Fruit fly (Drosophila melanogaster) whole organism, prepupa: ENCODE results near the gene CG34129.

ENCODE experiments used
- Blimp-1 ChIP-seq: fragments of 200-800 bp; sonication (Bioruptor generic); optimal IDR thresholded peaks from 3 replicates; lab custom pipeline; 2017; ENCODE audit warnings: missing biosample characterization, missing genetic modification characterization, mild to moderate bottlenecking, moderate library complexity, missing genetic modification reagents
- CG10631 ChIP-seq: fragments of 200-800 bp; sonication (Bioruptor generic); optimal IDR thresholded peaks from 2 replicates; lab custom pipeline; 2016; ENCODE audit warnings: missing biosample characterization, missing genetic modification characterization
- CG11294 ChIP-seq: fragments of 200-800 bp; sonication (Bioruptor generic); IDR thresholded peaks from 2 replicates; pipeline ENCODE4 v1.3.6; 2022; ENCODE audit warnings: missing biosample characterization, missing genetic modification characterization
- CG11902 ChIP-seq: fragments of 200-800 bp; sonication (Bioruptor generic); optimal IDR thresholded peaks from 3 replicates; lab custom pipeline; 2016; ENCODE audit warnings: missing biosample characterization, missing genetic modification characterization
- CG15336 ChIP-seq: fragments of 200-800 bp; sonication (Bioruptor generic); IDR thresholded peaks from 2 replicates; pipeline ENCODE4 v1.3.6; 2022; ENCODE audit warnings: missing biosample characterization, missing genetic modification characterization
- CG1621 ChIP-seq: fragments of 200-800 bp; sonication (Bioruptor generic); optimal IDR thresholded peaks from 3 replicates; lab custom pipeline; 2018; ENCODE audit warnings: missing biosample characterization, mild to moderate bottlenecking, missing genetic modification characterization
- CG16779 ChIP-seq: fragments of 200-800 bp; sonication (Bioruptor generic); optimal IDR thresholded peaks from 3 replicates; lab custom pipeline; 2017; ENCODE audit warnings: missing biosample characterization, mild to moderate bottlenecking, missing genetic modification characterization
- CG3032 ChIP-seq: fragments of 200-800 bp; optimal IDR thresholded peaks from 2 replicates; lab custom pipeline; 2019; ENCODE audit warnings: missing biosample characterization, mild to moderate bottlenecking, missing genetic modification characterization, moderate library complexity
- CG31627 ChIP-seq: fragments of 200-800 bp; sonication (Bioruptor generic); optimal IDR thresholded peaks from 3 replicates; lab custom pipeline; 2016; ENCODE audit warnings: missing biosample characterization, missing genetic modification characterization
- CG32006 ChIP-seq: fragments of 200-800 bp; sonication (Bioruptor generic); optimal IDR thresholded peaks from 3 replicates; lab custom pipeline; 2017; ENCODE audit warnings: missing biosample characterization, mild to moderate bottlenecking, missing genetic modification characterization
- CG34406 ChIP-seq: fragments of 200-800 bp; sonication (Bioruptor generic); optimal IDR thresholded peaks from 3 replicates; lab custom pipeline; 2016; ENCODE audit warnings: missing biosample characterization, missing genetic modification characterization
- CG3919 ChIP-seq: fragments of 200-800 bp; sonication (Bioruptor generic); optimal IDR thresholded peaks from 3 replicates; lab custom pipeline; 2016; ENCODE audit warnings: missing biosample characterization, missing genetic modification characterization
- CG4318 ChIP-seq: fragments of 200-800 bp; sonication (Bioruptor generic); optimal IDR thresholded peaks from 3 replicates; lab custom pipeline; 2017; ENCODE audit warnings: missing biosample characterization, mild to moderate bottlenecking, missing genetic modification characterization
- CG6276 ChIP-seq: fragments of 200-800 bp; sonication (Bioruptor generic); optimal IDR thresholded peaks from 2 replicates; lab custom pipeline; 2017; ENCODE audit warnings: missing biosample characterization, mild to moderate bottlenecking, missing genetic modification characterization
- CG6792 ChIP-seq: fragments of 200-800 bp; sonication (Bioruptor generic); optimal IDR thresholded peaks from 3 replicates; lab custom pipeline; 2016; ENCODE audit warnings: missing biosample characterization, missing genetic modification characterization
- CG6808 ChIP-seq: fragments of 200-800 bp; sonication (Bioruptor generic); optimal IDR thresholded peaks from 3 replicates; lab custom pipeline; 2017; ENCODE audit warnings: missing biosample characterization, missing genetic modification characterization, mild to moderate bottlenecking, moderate library complexity, missing genetic modification reagents
- CG6854 ChIP-seq: fragments of 200-800 bp; sonication (Bioruptor generic); optimal IDR thresholded peaks from 2 replicates; lab custom pipeline; 2017; ENCODE audit warnings: missing biosample characterization, mild to moderate bottlenecking, missing genetic modification characterization
- CG7368 ChIP-seq: fragments of 200-800 bp; sonication (Bioruptor generic); optimal IDR thresholded peaks from 3 replicates; lab custom pipeline; 2016; ENCODE audit warnings: missing biosample characterization, missing genetic modification characterization
- CG8319 ChIP-seq: fragments of 200-800 bp; sonication (Bioruptor generic); optimal IDR thresholded peaks from 3 replicates; lab custom pipeline; 2016; ENCODE audit warnings: missing biosample characterization, missing genetic modification characterization
- Eip93F ChIP-seq: fragments of 200-800 bp; sonication (Bioruptor generic); optimal IDR thresholded peaks from 2 replicates; lab custom pipeline; 2016; ENCODE audit warnings: missing biosample characterization, mild to moderate bottlenecking, missing genetic modification characterization
- Ets21C ChIP-seq: fragments of 200-800 bp; sonication (Bioruptor generic); optimal IDR thresholded peaks from 3 replicates; lab custom pipeline; 2016; ENCODE audit warnings: missing biosample characterization, missing genetic modification characterization
- Ets96B ChIP-seq: fragments of 200-800 bp; optimal IDR thresholded peaks from 2 replicates; lab custom pipeline; 2019; ENCODE audit warnings: missing biosample characterization, mild to moderate bottlenecking, missing genetic modification characterization, moderate library complexity
- Gug ChIP-seq: fragments of 200-800 bp; sonication (Bioruptor generic); IDR thresholded peaks from 2 replicates; pipeline ENCODE4 v1.3.6; 2022; ENCODE audit warnings: missing biosample characterization, missing genetic modification characterization
- Hr38 ChIP-seq: sonication (Bioruptor generic); optimal IDR thresholded peaks from 2 replicates; lab custom pipeline; 2016; ENCODE audit warnings: missing biosample characterization, missing genetic modification characterization
- Hr39 ChIP-seq: fragments of 200-800 bp; sonication (Bioruptor generic); optimal IDR thresholded peaks from 2 replicates; lab custom pipeline; 2016; ENCODE audit warnings: missing biosample characterization, missing genetic modification characterization
- Hr4 ChIP-seq: fragments of 200-800 bp; sonication (Bioruptor generic); optimal IDR thresholded peaks from 3 replicates; lab custom pipeline; 2016; ENCODE audit warnings: missing biosample characterization, missing genetic modification characterization
- Met ChIP-seq: fragments of 200-800 bp; sonication (Bioruptor generic); optimal IDR thresholded peaks from 3 replicates; lab custom pipeline; 2016; ENCODE audit warnings: missing biosample characterization, missing genetic modification characterization
- OdsH ChIP-seq: fragments of 200-800 bp; sonication (Bioruptor generic); optimal IDR thresholded peaks from 3 replicates; lab custom pipeline; 2016; ENCODE audit warnings: missing biosample characterization, missing genetic modification characterization
- Sox102F ChIP-seq: fragments of 200-800 bp; sonication (Bioruptor generic); optimal IDR thresholded peaks from 2 replicates; lab custom pipeline; 2016; ENCODE audit warnings: missing biosample characterization, mild to moderate bottlenecking, missing genetic modification characterization
- Sox14 ChIP-seq: fragments of 200-800 bp; sonication (Bioruptor generic); optimal IDR thresholded peaks from 3 replicates; lab custom pipeline; 2016; ENCODE audit warnings: missing biosample characterization, missing genetic modification characterization
- achi ChIP-seq: fragments of 200-800 bp; sonication (Bioruptor generic); optimal IDR thresholded peaks from 3 replicates; lab custom pipeline; 2016; ENCODE audit warnings: missing biosample characterization, missing genetic modification characterization
- acj6 ChIP-seq: fragments of 200-800 bp; sonication (Bioruptor generic); optimal IDR thresholded peaks from 3 replicates; lab custom pipeline; 2016; ENCODE audit warnings: missing biosample characterization, missing genetic modification characterization
- cyc ChIP-seq: fragments of 200-800 bp; sonication (Bioruptor generic); optimal IDR thresholded peaks from 3 replicates; lab custom pipeline; 2016; ENCODE audit warnings: missing biosample characterization, missing genetic modification characterization
- eg ChIP-seq: fragments of 200-800 bp; sonication (Bioruptor generic); IDR thresholded peaks from 3 replicates; pipeline ENCODE4 v1.3.6; 2022; ENCODE audit warnings: missing biosample characterization, missing genetic modification characterization
- esn ChIP-seq: fragments of 200-800 bp; sonication (Bioruptor generic); optimal IDR thresholded peaks from 2 replicates; lab custom pipeline; 2016; ENCODE audit warnings: missing biosample characterization, mild to moderate bottlenecking, missing genetic modification characterization, moderate library complexity
- fd59A ChIP-seq: fragments of 200-800 bp; sonication (Bioruptor generic); optimal IDR thresholded peaks from 2 replicates; lab custom pipeline; 2017; ENCODE audit warnings: missing biosample characterization, mild to moderate bottlenecking, missing genetic modification characterization, missing genetic modification reagents
- fkh ChIP-seq: fragments of 200-800 bp; sonication (Bioruptor generic); optimal IDR thresholded peaks from 3 replicates; lab custom pipeline; 2017; ENCODE audit warnings: missing biosample characterization, mild to moderate bottlenecking, missing genetic modification characterization, moderate library complexity
- lz ChIP-seq: fragments of 200-800 bp; sonication (Bioruptor generic); optimal IDR thresholded peaks from 3 replicates; lab custom pipeline; 2016; ENCODE audit warnings: missing biosample characterization, missing genetic modification characterization
- net ChIP-seq: fragments of 200-800 bp; sonication (Bioruptor generic); optimal IDR thresholded peaks from 3 replicates; lab custom pipeline; 2016; ENCODE audit warnings: missing biosample characterization, missing genetic modification characterization
- pdm3 ChIP-seq: fragments of 200-800 bp; sonication (Bioruptor generic); optimal IDR thresholded peaks from 3 replicates; lab custom pipeline; 2016; ENCODE audit warnings: missing biosample characterization, missing genetic modification characterization
- salr ChIP-seq, 2 experiments: fragments of 200-800 bp; sonication (Bioruptor generic); optimal IDR thresholded peaks; 3 replicates each; lab custom pipeline; 2016 to 2018; ENCODE audit warnings: missing biosample characterization in 2 of 2, missing genetic modification characterization in 2 of 2, mild to moderate bottlenecking in 1 of 2
- ss ChIP-seq, 2 experiments: fragments of 200-800 bp; sonication (Bioruptor generic); optimal IDR thresholded peaks; 2 replicates in 1 of 2; 3 replicates in 1 of 2; lab custom pipeline; 2017 to 2018; ENCODE audit warnings: mild to moderate bottlenecking in 2 of 2, missing biosample characterization in 2 of 2, missing genetic modification characterization in 2 of 2, moderate library complexity in 1 of 2
- svp ChIP-seq: fragments of 200-800 bp; sonication (Bioruptor generic); peaks from one replicate; lab custom pipeline; 2016; ENCODE audit warnings: missing biosample characterization, missing genetic modification characterization
- topi ChIP-seq: fragments of 200-800 bp; sonication (Bioruptor generic); optimal IDR thresholded peaks from 3 replicates; lab custom pipeline; 2016; ENCODE audit warnings: missing biosample characterization, missing genetic modification characterization
- vri ChIP-seq: fragments of 200-800 bp; sonication (Bioruptor generic); optimal IDR thresholded peaks from 3 replicates; lab custom pipeline; 2016; ENCODE audit warnings: missing biosample characterization, mild to moderate bottlenecking, missing genetic modification characterization

Gene CG34129

dm6 chr3R:26191105-26191504, at the start of gene CG34129:
Gene CG34129 (minus strand): TSS chr3R:26191205.
- TF ChIP-seq pdm3 (no peak), CG4318 (GFP tag; lab: Kevin White, UChicago) (no peak)

dm6 chr3R:26238945-26239344, 47.9 kb upstream of the CG34129 start:
- peak; percentile 97 for TF ChIP-seq fkh (GFP tag; lab: Kevin White, UChicago)
- no peak for TF ChIP-seq salr (GFP tag; optimal IDR thresholded peaks at IDR 0.05; lab: Kevin White, UChicago)
- TF ChIP-seq CG3032 (tag; lab: Kevin White, UChicago): no peak
- no peak for TF ChIP-seq Ets96B

- no peak for TF ChIP-seq CG6792 (GFP tag; lab: Kevin White, UChicago)
- TF ChIP-seq CG6276 (GFP tag; lab: Kevin White, UChicago): no peak
- no peak for TF ChIP-seq CG6808 (GFP tag; lab: Kevin White, UChicago)
- no peak for TF ChIP-seq Hr4 (GFP tag; lab: Kevin White, UChicago)
- no peak for TF ChIP-seq CG15336
- no peak for TF ChIP-seq lz (GFP tag; lab: Kevin White, UChicago)
- no peak for TF ChIP-seq net (GFP tag; lab: Kevin White, UChicago)
- no peak for TF ChIP-seq CG31627 (GFP tag; lab: Kevin White, UChicago)
- TF ChIP-seq CG16779 (tag; lab: Kevin White, UChicago): no peak
- no peak for TF ChIP-seq salr (GFP tag; optimal IDR thresholded peaks at IDR 0.05; lab: Kevin White, UChicago)
- TF ChIP-seq CG10631 (GFP tag; lab: Kevin White, UChicago): no peak
- TF ChIP-seq ss (GFP tag; optimal IDR thresholded peaks at IDR 0.05; lab: Kevin White, UChicago): no peak
- no peak for TF ChIP-seq Sox102F (GFP tag; lab: Kevin White, UChicago)
- TF ChIP-seq Gug (GFP tag; lab: Robert Waterston, UW): no peak
- TF ChIP-seq CG34406 (GFP tag; lab: Kevin White, UChicago): no peak
- no peak for TF ChIP-seq CG3032 (tag; lab: Kevin White, UChicago)
- no peak for TF ChIP-seq vri (GFP tag; lab: Kevin White, UChicago)
- no peak for TF ChIP-seq Eip93F
- TF ChIP-seq Ets96B: no peak
Measured at dm6 chr3R:26237496-26237895, 46.5 kb upstream of the CG34129 start.

- no peak for TF ChIP-seq CG6854
- TF ChIP-seq topi (GFP tag; lab: Kevin White, UChicago): peak; percentile 59
- TF ChIP-seq OdsH (GFP tag; lab: Kevin White, UChicago): peak; percentile 30
- no peak for TF ChIP-seq CG15336
- peak; percentile 60 for TF ChIP-seq esn (GFP tag; lab: Kevin White, UChicago)
- no peak for TF ChIP-seq CG4318 (GFP tag; lab: Kevin White, UChicago)
- TF ChIP-seq achi (GFP tag; lab: Kevin White, UChicago): peak; percentile 44
- peak; percentile 71 for TF ChIP-seq svp (GFP tag; lab: Kevin White, UChicago)
- TF ChIP-seq Blimp-1 (GFP tag; lab: Kevin White, UChicago): no peak
- peak; percentile 43 for TF ChIP-seq vri (GFP tag; lab: Kevin White, UChicago)
- TF ChIP-seq CG8319 (GFP tag; lab: Kevin White, UChicago): no peak
- peak; percentile 49 for TF ChIP-seq CG32006 (GFP tag; lab: Kevin White, UChicago)
- TF ChIP-seq Hr39 (GFP tag; lab: Kevin White, UChicago): peak; percentile 63
- TF ChIP-seq CG34406 (GFP tag; lab: Kevin White, UChicago): peak; percentile 34
- TF ChIP-seq cyc: peak; percentile 47
- peak; percentile 4 for TF ChIP-seq CG10631 (GFP tag; lab: Kevin White, UChicago)
- no peak for TF ChIP-seq CG6808 (GFP tag; lab: Kevin White, UChicago)
- TF ChIP-seq CG1621 (tag; lab: Kevin White, UChicago): no peak
- no peak for TF ChIP-seq CG11902 (GFP tag; lab: Kevin White, UChicago)
- peak; percentile 42 for TF ChIP-seq Sox14
- TF ChIP-seq Ets96B: no peak
- peak; percentile 54 for TF ChIP-seq Met (GFP tag; lab: Kevin White, UChicago)
- TF ChIP-seq CG6276 (GFP tag; lab: Kevin White, UChicago): no peak
- TF ChIP-seq CG11294 (GFP tag; lab: Robert Waterston, UW): 0 out of 2 replicates have a peak, but pooled peaks have one; percentile 5
- no peak for TF ChIP-seq CG7368
- TF ChIP-seq salr (GFP tag; optimal IDR thresholded peaks at IDR 0.05; lab: Kevin White, UChicago): peak in 1 of 2 experiments; percentile 21
- TF ChIP-seq acj6: peak; percentile 30
- peak; percentile 68 for TF ChIP-seq eg (GFP tag; lab: Robert Waterston, UW)
- peak; percentile 34 for TF ChIP-seq CG3919 (GFP tag; lab: Kevin White, UChicago)
- TF ChIP-seq net (GFP tag; lab: Kevin White, UChicago): peak; percentile 6
- TF ChIP-seq Hr38 (GFP tag; lab: Kevin White, UChicago): no peak
- no peak for TF ChIP-seq fd59A (GFP tag; lab: Kevin White, UChicago)
- peak; percentile 6 for TF ChIP-seq CG6792 (GFP tag; lab: Kevin White, UChicago)
- TF ChIP-seq Ets21C (GFP tag; lab: Kevin White, UChicago): peak; percentile 29
Measured at dm6 chr3R:26235034-26235433, 44.0 kb upstream of the CG34129 start.
